Worm (Caenorhabditis elegans) whole organism, late embryonic: ENCODE data around the gene C32C4.3.

ENCODE experiments used
- T23F11.4 ChIP-seq: fragments of 200-800 bp; sonication (Bioruptor generic); optimal IDR thresholded peaks from 2 replicates; lab custom pipeline; 2018; ENCODE audit warnings: mild to moderate bottlenecking, missing genetic modification characterization, missing compliant biosample characterization
- ama-1 ChIP-seq: fragments of 150-350 bp; optimal IDR thresholded peaks from 2 replicates; lab custom pipeline; 2014
- ceh-2 ChIP-seq: sonication (generic microtip); optimal IDR thresholded peaks from 2 replicates; lab custom pipeline; 2016; ENCODE audit warnings: missing genotype, missing genetic modification characterization, missing compliant biosample characterization
- ceh-30 ChIP-seq: fragments of 150-350 bp; optimal IDR thresholded peaks from 2 replicates; lab custom pipeline; 2014; ENCODE audit warnings: missing biosample characterization, missing genetic modification characterization
- ceh-9 ChIP-seq: sonication (generic microtip); optimal IDR thresholded peaks from 2 replicates; lab custom pipeline; 2016; ENCODE audit warnings: mild to moderate bottlenecking, missing genetic modification characterization, inconsistent platforms, missing compliant biosample characterization
- ets-4 ChIP-seq: sonication (generic microtip); optimal IDR thresholded peaks from 2 replicates; lab custom pipeline; 2016; ENCODE audit warnings: missing genetic modification characterization, missing compliant biosample characterization
- pax-1 ChIP-seq: fragments of 150-350 bp; optimal IDR thresholded peaks from 2 replicates; lab custom pipeline; 2014; ENCODE audit warnings: missing biosample characterization, missing genetic modification characterization

DNA sequence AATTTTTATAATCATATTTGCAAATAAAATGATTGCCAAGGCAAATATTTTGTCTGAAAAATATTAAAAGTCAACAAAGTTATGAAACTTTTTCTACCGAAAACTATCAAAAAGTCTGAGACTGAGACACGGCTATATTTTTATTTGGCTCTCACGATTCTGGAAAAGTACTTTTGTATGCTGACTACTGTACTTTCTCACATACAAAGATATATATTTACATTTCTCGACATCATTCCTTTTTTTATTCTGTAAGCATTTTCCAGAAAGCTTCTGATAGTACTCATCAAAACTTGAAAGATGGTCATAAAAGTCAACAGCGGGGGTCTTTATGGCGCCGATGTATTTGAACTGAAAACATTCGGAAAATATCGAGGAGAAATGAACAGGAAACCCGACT is 1.2 kb upstream of the C32C4.3 start, which contains the start of gene aqp-6:
- TF ChIP-seq ets-4, result no peak
- no peak for TF ChIP-seq ceh-30
- TF ChIP-seq ceh-9 (tag; lab: Kevin White, UChicago), result no peak
- no peak for TF ChIP-seq ceh-2
- TF ChIP-seq pax-1 (tag; lab: Kevin White, UChicago), result no peak
- no peak for TF ChIP-seq T23F11.4 (GFP tag; lab: Kevin White, UChicago)
- TF ChIP-seq ama-1, result no peak
